Fruit fly (Drosophila melanogaster): Measurements from ENCODE around the gene scf.
A peak's percentile ranks its signal among the peaks of the same experiment; 100 is the strongest.

Gene scf

DNA sequence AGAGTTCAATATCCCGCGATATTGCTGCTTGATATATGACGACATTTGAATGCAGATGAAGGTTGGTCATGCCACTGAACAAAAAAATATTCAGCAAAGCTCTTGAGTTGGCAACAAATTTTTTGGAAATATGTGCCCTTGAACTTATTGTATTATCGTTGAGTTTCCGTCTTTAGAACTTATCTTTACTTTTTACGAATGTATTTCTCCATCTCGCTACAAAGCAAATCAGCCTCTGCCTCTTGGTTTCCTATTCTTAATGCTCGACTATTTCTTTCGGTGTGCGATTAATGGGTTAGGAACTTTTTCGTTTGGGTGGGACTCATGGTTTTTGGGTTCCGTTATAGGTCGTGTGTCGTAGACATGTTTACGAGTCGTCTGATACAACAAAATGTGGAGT is 24.7 kb downstream of the scf start (continued):
- TF ChIP-seq salm (tag; optimal IDR thresholded peaks at IDR 0.05) (peak; percentile 19), crol (GFP tag; IDR thresholded peaks at IDR 0.05) (no peak), gcm2 (GFP tag; optimal IDR thresholded peaks at IDR 0.05) (peak; percentile 34), gcm (GFP tag; optimal IDR thresholded peaks at IDR 0.05) (peak; percentile 65), CG4424 (GFP tag; optimal IDR thresholded peaks at IDR 0.05) (peak; percentile 74), dm (GFP tag; optimal IDR thresholded peaks at IDR 0.05) (peak; percentile 41), CG14667 (GFP tag; IDR thresholded peaks at IDR 0.05) (no peak), H15 (GFP tag; IDR thresholded peaks at IDR 0.05) (peak; percentile 66; the same call in 2 of the 3 replicates), dan (GFP tag; IDR thresholded peaks at IDR 0.05) (peak; percentile 10; the same call in 1 of the 2 replicates), Max (GFP tag; optimal IDR thresholded peaks at IDR 0.05) (peak; percentile 2), crp (GFP tag; optimal IDR thresholded peaks at IDR 0.05) (no peak), CG34376 (GFP tag; optimal IDR thresholded peaks at IDR 0.05) (no peak), CG30020 (tag; optimal IDR thresholded peaks at IDR 0.05) (peak; percentile 43), stwl (tag; optimal IDR thresholded peaks at IDR 0.05) (no peak), CG4820 (GFP tag; optimal IDR thresholded peaks at IDR 0.05) (peak; percentile 74), cad (GFP tag; optimal IDR thresholded peaks at IDR 0.05) (no peak), Fer2 (tag; optimal IDR thresholded peaks at IDR 0.05) (no peak), NC2α (GFP tag; optimal IDR thresholded peaks at IDR 0.05) (peak; percentile 74), scrt (GFP tag; optimal IDR thresholded peaks at IDR 0.05) (peak; percentile 21), MESR4 (GFP tag; optimal IDR thresholded peaks at IDR 0.05) (peak; percentile 8), CG31365 (tag; optimal IDR thresholded peaks at IDR 0.05) (peak; percentile 1), H2.0 (GFP tag; IDR thresholded peaks at IDR 0.05) (peak; percentile 68), Ssrp (tag; optimal IDR thresholded peaks at IDR 0.05) (peak; percentile 83), zen (tag; optimal IDR thresholded peaks at IDR 0.05) (peak; percentile 46), wek (GFP tag; optimal IDR thresholded peaks at IDR 0.05) (no peak), zfh2 (GFP tag; optimal IDR thresholded peaks at IDR 0.05) (no peak), so (GFP tag; IDR thresholded peaks at IDR 0.05) (0 out of 3 replicates have a peak, but pooled peaks have one; percentile 45), CG10209 (GFP tag; optimal IDR thresholded peaks at IDR 0.05) (peak; percentile 73), D19A (tag; optimal IDR thresholded peaks at IDR 0.05) (peak; percentile 73), CG3407 (GFP tag; optimal IDR thresholded peaks at IDR 0.05) (peak; percentile 64), CG4328 (GFP tag; optimal IDR thresholded peaks at IDR 0.05) (peak; percentile 10), Dip2 (GFP tag; IDR thresholded peaks at IDR 0.05) (no peak), Bdp1 (GFP tag; optimal IDR thresholded peaks at IDR 0.05) (peak; percentile 12), Usf (GFP tag; optimal IDR thresholded peaks at IDR 0.05) (peak; percentile 45), Vsx1 (GFP tag; optimal IDR thresholded peaks at IDR 0.05) (peak; percentile 3), CG8359 (GFP tag; optimal IDR thresholded peaks at IDR 0.05; ENCODE audit: borderline replicate concordance) (peak; percentile 49), nau (GFP tag; optimal IDR thresholded peaks at IDR 0.05) (peak; percentile 25), dpn (GFP tag; optimal IDR thresholded peaks at IDR 0.05) (peak; percentile 60 to 75), CG6689 (GFP tag; IDR thresholded peaks at IDR 0.05) (peak; percentile 72), CG15479 (GFP tag; optimal IDR thresholded peaks at IDR 0.05) (no peak), CG1529 (GFP tag; optimal IDR thresholded peaks at IDR 0.05) (peak; percentile 74), CG13894 (tag; optimal IDR thresholded peaks at IDR 0.05) (no peak), ttk (GFP tag; IDR thresholded peaks at IDR 0.05) (peak; percentile 32; the same call in 1 of the 2 replicates), CG15696 (tag; optimal IDR thresholded peaks at IDR 0.05) (peak; percentile 8), hkb (optimal IDR thresholded peaks at IDR 0.05) (no peak), hkb (GFP tag; IDR thresholded peaks at IDR 0.05) (peak; percentile 71), Fer3 (tag; optimal IDR thresholded peaks at IDR 0.05) (peak; percentile 40), CG14860 (GFP tag; IDR thresholded peaks at IDR 0.05; ENCODE audit: partially characterized antibody) (no peak), pum (GFP tag; optimal IDR thresholded peaks at IDR 0.05) (peak; percentile 71), CG12391 (tag; optimal IDR thresholded peaks at IDR 0.05) (peak; percentile 80), en (GFP tag; optimal IDR thresholded peaks at IDR 0.05) (peak; percentile 51)
